Fruit fly (Drosophila melanogaster): Measurements from ENCODE around the gene CG3588.
A peak's percentile ranks its signal among the peaks of the same experiment; 100 is the strongest.

Gene CG3588

DNA sequence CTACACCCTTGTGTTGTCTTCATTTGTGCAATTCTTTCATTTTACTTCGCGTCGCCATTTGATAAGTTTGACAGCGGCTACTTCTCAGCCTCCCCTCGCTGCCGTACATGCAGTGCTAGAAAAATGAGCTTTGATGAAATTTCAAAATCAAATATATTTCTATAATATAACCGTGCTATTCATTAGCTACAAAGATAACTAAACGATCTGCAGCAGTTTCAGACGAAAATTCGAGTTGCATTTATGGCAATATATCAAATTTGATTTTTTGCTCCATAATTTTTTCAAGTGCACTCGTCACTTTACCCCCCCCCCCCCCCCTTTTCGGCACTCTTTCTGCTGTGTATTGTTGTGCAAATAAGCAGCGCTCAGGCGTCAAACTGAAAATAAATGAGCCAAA, 7.0 kb upstream of the CG3588 start (continued):
- TF ChIP-seq h (optimal IDR thresholded peaks at IDR 0.05) (no peak), tio (GFP tag; optimal IDR thresholded peaks at IDR 0.05) (no peak), slp2 (GFP tag; optimal IDR thresholded peaks at IDR 0.05) (no peak), CG34224 (GFP tag; IDR thresholded peaks at IDR 0.05; ENCODE audit: partially characterized antibody) (no peak), vfl (GFP tag; optimal IDR thresholded peaks at IDR 0.05) (no peak), phol (tag; optimal IDR thresholded peaks at IDR 0.05) (peak; percentile 20), zen2 (GFP tag; IDR thresholded peaks at IDR 0.05; ENCODE audit: partially characterized antibody) (no peak), pita (GFP tag; optimal IDR thresholded peaks at IDR 0.05) (no peak), lilli (GFP tag; optimal IDR thresholded peaks at IDR 0.05) (peak; percentile 5), CoRest (tag; optimal IDR thresholded peaks at IDR 0.05) (no peak), jing (GFP tag; optimal IDR thresholded peaks at IDR 0.05) (no peak), zfh2 (GFP tag; optimal IDR thresholded peaks at IDR 0.05) (no peak), Ptx1 (GFP tag; IDR thresholded peaks at IDR 0.05) (0 out of 2 replicates have a peak, but pooled peaks have one; percentile 22), CG10654 (GFP tag; optimal IDR thresholded peaks at IDR 0.05) (no peak), CG14050 (GFP tag; IDR thresholded peaks at IDR 0.05) (no peak), Nf-YB (GFP tag; optimal IDR thresholded peaks at IDR 0.05) (no peak), pb (GFP tag; optimal IDR thresholded peaks at IDR 0.05) (no peak), CG11093 (GFP tag; IDR thresholded peaks at IDR 0.05) (no peak), C15 (GFP tag; IDR thresholded peaks at IDR 0.05) (no peak), CG31441 (GFP tag; IDR thresholded peaks at IDR 0.05) (no peak), lab (GFP tag; optimal IDR thresholded peaks at IDR 0.05) (peak; percentile 48), Opbp (GFP tag; IDR thresholded peaks at IDR 0.05; ENCODE audit: partially characterized antibody) (no peak), Med (GFP tag) (peak; percentile 29), gce (GFP tag; IDR thresholded peaks at IDR 0.05) (no peak), CG12391 (tag; optimal IDR thresholded peaks at IDR 0.05) (no peak), chn (GFP tag; optimal IDR thresholded peaks at IDR 0.05) (no peak), usp (GFP tag; optimal IDR thresholded peaks at IDR 0.05) (no peak), CG7357 (GFP tag; IDR thresholded peaks at IDR 0.05) (no peak), gem (tag; optimal IDR thresholded peaks at IDR 0.05) (peak; percentile 53), bowl (GFP tag; IDR thresholded peaks at IDR 0.05) (no peak), sc (optimal IDR thresholded peaks at IDR 0.05) (no peak), sc (GFP tag; optimal IDR thresholded peaks at IDR 0.05) (no peak), dmrt99B (tag; optimal IDR thresholded peaks at IDR 0.05) (peak; percentile 46), CG2678 (tag; optimal IDR thresholded peaks at IDR 0.05) (peak; percentile 24), her (GFP tag; optimal IDR thresholded peaks at IDR 0.05) (no peak), Sry-δ (GFP tag; optimal IDR thresholded peaks at IDR 0.05) (no peak), psq (GFP tag; optimal IDR thresholded peaks at IDR 0.05) (no peak), nom (GFP tag; optimal IDR thresholded peaks at IDR 0.05) (no peak), chm (GFP tag; IDR thresholded peaks at IDR 0.05) (no peak), fd96Cb (tag; optimal IDR thresholded peaks at IDR 0.05) (peak; percentile 8), CG9876 (GFP tag; optimal IDR thresholded peaks at IDR 0.05) (no peak), CG10543 (GFP tag; optimal IDR thresholded peaks at IDR 0.05) (no peak), CG6813 (GFP tag; optimal IDR thresholded peaks at IDR 0.05) (no peak), CG34422 (GFP tag; IDR thresholded peaks at IDR 0.05) (no peak), klu (GFP tag; IDR thresholded peaks at IDR 0.05) (no peak), MESR4 (GFP tag; optimal IDR thresholded peaks at IDR 0.05) (no peak), CG17829 (tag; optimal IDR thresholded peaks at IDR 0.05) (no peak), run (tag; optimal IDR thresholded peaks at IDR 0.05) (no peak), CG2120 (GFP tag; optimal IDR thresholded peaks at IDR 0.05) (peak; percentile 20), CG17328 (GFP tag; IDR thresholded peaks at IDR 0.05) (0 out of 2 replicates have a peak, but pooled peaks have one; percentile 14), pfk (GFP tag; optimal IDR thresholded peaks at IDR 0.05) (no peak), CG4730 (GFP tag; IDR thresholded peaks at IDR 0.05) (no peak), dm (GFP tag; optimal IDR thresholded peaks at IDR 0.05) (no peak)
